Worm (Caenorhabditis elegans): ENCODE data around the gene W01B6.5.

- TF ChIP-seq daf-19 (GFP tag; conservative IDR thresholded peaks at IDR 0.05) (no peak), F44E2.7 (GFP tag; IDR thresholded peaks at IDR 0.05) (no peak), mdl-1 (tag; optimal IDR thresholded peaks at IDR 0.05) (no peak), nhr-237 (tag; optimal IDR thresholded peaks at IDR 0.05) (no peak), nhr-77 (tag; optimal IDR thresholded peaks at IDR 0.05) (no peak), nhr-10 (tag; optimal IDR thresholded peaks at IDR 0.05) (no peak), unc-62 (GFP tag; optimal IDR thresholded peaks at IDR 0.05 in 1 of 2) (no peak), unc-62 (tag; optimal IDR thresholded peaks at IDR 0.05) (no peak), fos-1 (tag; optimal IDR thresholded peaks at IDR 0.05) (no peak), fkh-10 (GFP tag; optimal IDR thresholded peaks at IDR 0.05) (no peak), zfp-3 (GFP tag; conservative IDR thresholded peaks at IDR 0.05) (no peak), pqm-1 (tag; optimal IDR thresholded peaks at IDR 0.05) (peak; percentile 1), Y75B8A.6 (GFP tag; IDR thresholded peaks at IDR 0.05) (no peak)
Measured at ce11 chrIV:10066456-10066855, 9.5 kb upstream of the W01B6.5 start.
